Worm (Caenorhabditis elegans) whole organism, L3 larva: ENCODE measurements around the gene pepm-1.

Experiments used
- elt-3 ChIP-seq, 3 experiments: fragments of 150-350 bp in 1 of 3; sonication (generic microtip) in 2 of 3; optimal IDR thresholded peaks; 2 replicates in 2 of 3; 4 replicates in 1 of 3; lab custom pipeline; 2014 to 2017; ENCODE audit warnings: missing biosample characterization in 3 of 3, missing genetic modification characterization in 3 of 3
- nhr-11 ChIP-seq: fragments of 150-350 bp; optimal IDR thresholded peaks from 2 replicates; lab custom pipeline; 2014; ENCODE audit warnings: missing biosample characterization, missing genetic modification characterization
- nhr-77 ChIP-seq: fragments of 150-350 bp; optimal IDR thresholded peaks from 2 replicates; lab custom pipeline; 2014; ENCODE audit warnings: missing biosample characterization, missing genetic modification characterization

DNA sequence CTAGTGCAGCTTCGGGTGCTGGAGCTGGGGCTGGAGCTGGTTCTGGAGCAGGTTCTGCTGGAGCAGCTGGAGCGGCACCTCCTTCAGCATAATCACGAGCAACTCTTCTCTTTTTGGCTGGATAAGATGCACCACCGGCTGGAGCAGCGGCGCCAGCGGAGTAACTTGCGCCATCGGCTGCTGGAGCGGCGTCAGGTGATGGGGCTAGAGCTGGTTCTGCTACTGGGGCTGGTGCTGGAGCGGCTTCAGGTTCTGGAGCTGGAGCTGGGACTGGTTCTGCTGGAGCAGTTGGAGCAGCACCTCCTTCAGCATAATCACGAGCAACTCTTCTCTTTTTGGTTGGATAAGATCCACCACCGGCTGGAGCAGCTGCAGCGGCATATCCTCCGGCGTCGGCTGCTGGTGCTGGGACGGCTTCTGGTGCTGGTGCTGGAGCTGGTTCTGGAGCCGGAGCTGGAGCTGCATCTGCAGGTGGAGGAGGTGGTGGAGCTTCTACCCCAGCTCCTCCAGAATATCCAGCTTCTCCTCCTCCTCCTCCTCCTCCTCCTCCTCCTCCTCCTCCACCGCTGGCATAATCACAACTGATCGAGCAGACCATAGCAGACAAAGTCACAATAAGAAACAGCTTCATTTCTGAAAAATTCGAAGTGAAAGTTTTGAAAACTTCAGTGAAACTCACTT is 9.7 kb upstream of the pepm-1 start, which contains the start of gene F47B8.13:
- no peak for TF ChIP-seq nhr-11 (tag; lab: Kevin White, UChicago)
- TF ChIP-seq elt-3 (tag; optimal IDR thresholded peaks at IDR 0.05; lab: Kevin White, UChicago) = no peak
- no peak for TF ChIP-seq nhr-77
